Worm (Caenorhabditis elegans): ENCODE results near the gene Y51A2B.16.

ce11 chrV:18371028-18371427 is 26.7 kb downstream of the Y51A2B.16 start:
- TF ChIP-seq Y105C5A.15 (GFP tag; IDR thresholded peaks at IDR 0.05) (no peak), ceh-82 (tag; optimal IDR thresholded peaks at IDR 0.05) (no peak), zfp-2 (tag; optimal IDR thresholded peaks at IDR 0.05) (no peak), fos-1 (tag; optimal IDR thresholded peaks at IDR 0.05) (no peak)
